Worm (Caenorhabditis elegans): Measurements from ENCODE around the gene F49F1.5.

DNA sequence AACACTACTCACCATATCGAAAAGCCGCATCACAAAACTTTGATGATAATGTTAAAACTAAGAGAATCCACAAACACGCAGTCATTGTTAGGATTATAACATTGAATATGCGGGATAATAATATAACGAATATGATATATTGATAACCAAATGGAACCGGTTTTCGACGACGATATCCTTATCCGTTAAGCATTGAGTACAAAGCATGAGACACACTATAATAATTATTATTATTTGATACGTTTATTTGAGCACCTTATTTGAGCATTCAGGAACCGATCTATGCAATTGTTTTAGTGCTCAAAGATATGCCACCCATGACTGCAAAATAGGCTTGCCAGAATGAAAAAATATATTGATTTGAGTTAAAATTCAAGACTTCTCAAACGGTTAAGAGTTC is 45.6 kb downstream of the F49F1.5 start, which contains the start of gene W03D2.9:
- TF ChIP-seq flt-1 (GFP tag; IDR thresholded peaks at IDR 0.05) (no peak), cog-1 (tag; optimal IDR thresholded peaks at IDR 0.05) (no peak), klf-2 (GFP tag; conservative IDR thresholded peaks at IDR 0.05) (no peak), ztf-29 (GFP tag; IDR thresholded peaks at IDR 0.05) (no peak)
